Worm (Caenorhabditis elegans): ENCODE data around the gene F58B4.6.

The F58B4.6 gene

ce11 chrV:10965501-10965900 lies 40.7 kb downstream of the F58B4.6 start, which contains the start of the genes ctf-4 and eef-1G (continued):
- peak; percentile 82 for TF ChIP-seq D2030.7 (GFP tag; IDR thresholded peaks at IDR 0.05)
- TF ChIP-seq xnd-1 (tag; optimal IDR thresholded peaks at IDR 0.05) = peak; percentile 8
- peak; percentile 93 for TF ChIP-seq snpc-3.4 (tag; optimal IDR thresholded peaks at IDR 0.05)
- no peak for TF ChIP-seq ceh-40 (GFP tag; IDR thresholded peaks at IDR 0.05)
- no peak for TF ChIP-seq bed-1 (GFP tag; IDR thresholded peaks at IDR 0.05)
- TF ChIP-seq madf-8 (GFP tag; conservative IDR thresholded peaks at IDR 0.05) = peak; percentile 64
- peak; percentile 26 to 96 (median 60) for TF ChIP-seq lin-35 (GFP tag; optimal IDR thresholded peaks at IDR 0.05)
- TF ChIP-seq F39B2.1 (GFP tag; IDR thresholded peaks at IDR 0.05) = no peak
- TF ChIP-seq egl-18 (GFP tag; IDR thresholded peaks at IDR 0.05) = 0 out of 2 replicates have a peak, but pooled peaks have one; percentile 52
- peak; percentile 14 for TF ChIP-seq T07F8.4 (tag; optimal IDR thresholded peaks at IDR 0.05)
- TF ChIP-seq tbx-9 (tag; optimal IDR thresholded peaks at IDR 0.05; ENCODE audit: borderline replicate concordance) = no peak
- TF ChIP-seq snpc-1.1 (tag; optimal IDR thresholded peaks at IDR 0.05; ENCODE audit: insufficient read depth) = peak; percentile 59
- peak; percentile 69 for TF ChIP-seq madf-10 (tag; optimal IDR thresholded peaks at IDR 0.05)
- TF ChIP-seq hmg-1.2 (GFP tag; IDR thresholded peaks at IDR 0.05) = peak; percentile 99
- no peak for TF ChIP-seq hrde-1 (tag; optimal IDR thresholded peaks at IDR 0.05; ENCODE audit: borderline replicate concordance)
- peak; percentile 94 for TF ChIP-seq rcor-1 (GFP tag; IDR thresholded peaks at IDR 0.05)
- TF ChIP-seq ztf-18 (tag; optimal IDR thresholded peaks at IDR 0.05) = peak; percentile 74
- peak; percentile 93 for TF ChIP-seq tlf-1 (GFP tag; optimal IDR thresholded peaks at IDR 0.05)
- TF ChIP-seq ceh-100 (GFP tag; IDR thresholded peaks at IDR 0.05) = peak; percentile 77
- peak; percentile 87 for TF ChIP-seq let-526 (GFP tag; IDR thresholded peaks at IDR 0.05)
- no peak for TF ChIP-seq fkh-3 (tag; optimal IDR thresholded peaks at IDR 0.05)
- peak; percentile 89 for TF ChIP-seq dpl-1 (GFP tag; optimal IDR thresholded peaks at IDR 0.05)
- 0 out of 2 replicates have a peak, but pooled peaks have one; percentile 7 for TF ChIP-seq aptf-2 (GFP tag; conservative IDR thresholded peaks at IDR 0.05)
- no peak for TF ChIP-seq B0035.1 (tag; optimal IDR thresholded peaks at IDR 0.05)
- no peak for TF ChIP-seq ztf-22 (GFP tag; optimal IDR thresholded peaks at IDR 0.05)
- TF ChIP-seq F52B5.7 (tag; optimal IDR thresholded peaks at IDR 0.05) = no peak
- TF ChIP-seq madf-6 (GFP tag; IDR thresholded peaks at IDR 0.05) = peak; percentile 91
- TF ChIP-seq ceh-58 (GFP tag; IDR thresholded peaks at IDR 0.05) = no peak
- TF ChIP-seq cebp-1 (GFP tag; IDR thresholded peaks at IDR 0.05) = peak; percentile 61; the same call in 1 of the 2 replicates
- peak; percentile 88 for TF ChIP-seq cebp-1 (tag; optimal IDR thresholded peaks at IDR 0.05)
- TF ChIP-seq atf-7 (tag; optimal IDR thresholded peaks at IDR 0.05) = peak; percentile 83
- TF ChIP-seq B0019.2 (GFP tag; conservative IDR thresholded peaks at IDR 0.05) = peak; percentile 57
- TF ChIP-seq ceh-27 (GFP tag; optimal IDR thresholded peaks at IDR 0.05) = peak; percentile 93
- peak; percentile 90 for TF ChIP-seq efl-1 (GFP tag; optimal IDR thresholded peaks at IDR 0.05)
- peak; percentile 54; the same call in 1 of the 2 replicates for TF ChIP-seq C17E4.6 (GFP tag; IDR thresholded peaks at IDR 0.05)
- TF ChIP-seq somi-1 (GFP tag; optimal IDR thresholded peaks at IDR 0.05) = peak; percentile 78
- no peak for TF ChIP-seq mes-4 (tag; optimal IDR thresholded peaks at IDR 0.05)
- TF ChIP-seq attf-5 (GFP tag; optimal IDR thresholded peaks at IDR 0.05) = peak; percentile 97
- peak; percentile 97 for TF ChIP-seq nhr-80 (tag; optimal IDR thresholded peaks at IDR 0.05)
- TF ChIP-seq zfh-2 (GFP tag; conservative IDR thresholded peaks at IDR 0.05) = no peak
- peak; percentile 97 for TF ChIP-seq dox-1 (GFP tag; IDR thresholded peaks at IDR 0.05)
- peak; percentile 94 for TF ChIP-seq lin-40 (tag; optimal IDR thresholded peaks at IDR 0.05)
- peak; percentile 79 for TF ChIP-seq athp-1 (tag; optimal IDR thresholded peaks at IDR 0.05)
- no peak for TF ChIP-seq hlh-26 (GFP tag; conservative IDR thresholded peaks at IDR 0.05)
- TF ChIP-seq ama-1 (optimal IDR thresholded peaks at IDR 0.05) = no peak
- TF ChIP-seq ama-1 (GFP tag; optimal IDR thresholded peaks at IDR 0.05) = no peak
- peak; percentile 77 for TF ChIP-seq unc-130 (GFP tag; optimal IDR thresholded peaks at IDR 0.05)
- TF ChIP-seq unc-62 (GFP tag; optimal IDR thresholded peaks at IDR 0.05) = peak; percentile 40
- peak; percentile 75 for TF ChIP-seq attf-3 (GFP tag; conservative IDR thresholded peaks at IDR 0.05)

Data from whole organism, young adult.